Fruit fly (Drosophila melanogaster): ENCODE data around the gene CG42831.

DNA sequence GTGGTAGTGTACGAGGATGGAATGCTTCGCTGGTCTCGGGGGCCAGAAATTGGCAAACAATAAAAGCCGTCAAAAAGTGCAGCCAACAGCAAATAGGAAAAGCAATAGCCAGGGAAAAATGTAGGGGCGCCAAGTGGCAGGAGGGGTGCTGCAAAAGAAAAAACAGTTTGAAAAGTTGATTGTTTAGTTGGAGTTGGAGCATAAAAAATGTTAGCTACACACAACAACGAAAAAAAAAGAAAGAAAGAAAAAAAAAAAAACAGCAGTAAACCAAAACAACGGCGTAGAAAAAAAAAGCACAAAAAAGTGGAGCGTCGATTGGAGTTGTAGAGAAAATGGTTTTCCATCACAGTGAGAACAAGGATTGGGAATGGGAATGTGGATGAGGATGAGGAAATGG is 22.1 kb upstream of the CG42831 start:
- TF ChIP-seq CG1620 (GFP tag; optimal IDR thresholded peaks at IDR 0.05) (no peak), cic (GFP tag; optimal IDR thresholded peaks at IDR 0.05) (no peak), CG12768 (GFP tag; optimal IDR thresholded peaks at IDR 0.05) (no peak), Clk (GFP tag; optimal IDR thresholded peaks at IDR 0.05) (no peak)

Measured in whole organism, adult.